Comparison of ENCODE assay signal across 4 worm cellular contexts in genomic region chrX:17456536-17457165, ce11.
TF ChIP-seq lines count a peak whose summit lies in the region.

mlc-2 (minus strand) TSS chrX:17456586.

TF ChIP-seq in whole organism, L2 larva, 48 proteins besides CTCF, POLR2A, EP300 and RAD21:
- TF ChIP-seq alr-1 (tag; optimal IDR thresholded peaks at IDR 0.05; lab: Kevin White, UChicago) (no peak), nhr-12 (tag; optimal IDR thresholded peaks at IDR 0.05; lab: Kevin White, UChicago) (no peak), snpc-4 (tag; optimal IDR thresholded peaks at IDR 0.05; lab: Kevin White, UChicago) (no peak), sma-9 (GFP tag; optimal IDR thresholded peaks at IDR 0.05; lab: Kevin White, UChicago) (peak; percentile 14), sma-9 (tag; optimal IDR thresholded peaks at IDR 0.05; lab: Kevin White, UChicago) (no peak), nhr-129 (tag; optimal IDR thresholded peaks at IDR 0.05; lab: Kevin White, UChicago) (peak; percentile 28), F13H6.1 (tag; optimal IDR thresholded peaks at IDR 0.05; lab: Kevin White, UChicago) (peak; percentile 84), zag-1 (tag; optimal IDR thresholded peaks at IDR 0.05; lab: Kevin White, UChicago) (no peak)

TF ChIP-seq in whole organism, L4 larva, 104 proteins besides CTCF, POLR2A, EP300 and RAD21:
- TF ChIP-seq daf-16 (GFP tag; optimal IDR thresholded peaks at IDR 0.05; lab: Kevin White, UChicago) (peak in 1 of 2 experiments; percentile 26), daf-16 (tag; optimal IDR thresholded peaks at IDR 0.05; lab: Kevin White, UChicago) (no peak), unc-62 (GFP tag; optimal IDR thresholded peaks at IDR 0.05 in 1 of 2; lab: Kevin White, UChicago) (peak in 1 of 2 experiments; percentile 9), unc-62 (tag; optimal IDR thresholded peaks at IDR 0.05; lab: Kevin White, UChicago) (no peak), nhr-28 (tag; optimal IDR thresholded peaks at IDR 0.05; lab: Kevin White, UChicago) (peak; percentile 42), lim-7 (GFP tag; IDR thresholded peaks at IDR 0.05; lab: Robert Waterston, UW) (0 out of 2 replicates have a peak, but pooled peaks have one; percentile 28), saeg-2 (GFP tag; IDR thresholded peaks at IDR 0.05; lab: Robert Waterston, UW) (no peak), madf-5 (GFP tag; IDR thresholded peaks at IDR 0.05; lab: Robert Waterston, UW) (no peak), lsy-2 (tag; optimal IDR thresholded peaks at IDR 0.05; lab: Kevin White, UChicago) (no peak), lin-1 (GFP tag; IDR thresholded peaks at IDR 0.05; lab: Robert Waterston, UW) (no peak), zip-2 (tag; optimal IDR thresholded peaks at IDR 0.05; lab: Kevin White, UChicago) (no peak), nhr-11 (tag; optimal IDR thresholded peaks at IDR 0.05; lab: Kevin White, UChicago) (peak; percentile 48), dpl-1 (GFP tag; optimal IDR thresholded peaks at IDR 0.05; lab: Kevin White, UChicago) (no peak), hlh-11 (tag; optimal IDR thresholded peaks at IDR 0.05; lab: Kevin White, UChicago) (peak; percentile 76), unc-39 (tag; optimal IDR thresholded peaks at IDR 0.05; lab: Kevin White, UChicago) (no peak), set-16 (GFP tag; IDR thresholded peaks at IDR 0.05; lab: Robert Waterston, UW) (peak; percentile 55)

TF ChIP-seq in whole organism, late embryonic, 69 proteins besides CTCF, POLR2A, EP300 and RAD21:
- TF ChIP-seq rnt-1 (tag; optimal IDR thresholded peaks at IDR 0.05; lab: Kevin White, UChicago): peak; percentile 78
- peak; percentile 33 for TF ChIP-seq sdc-2 (tag; optimal IDR thresholded peaks at IDR 0.05; lab: Kevin White, UChicago)
- peak; percentile 8 for TF ChIP-seq hlh-6 (tag; optimal IDR thresholded peaks at IDR 0.05; lab: Kevin White, UChicago)
- peak; percentile 39 for TF ChIP-seq tbx-2 (tag; optimal IDR thresholded peaks at IDR 0.05; lab: Kevin White, UChicago)
- peak; percentile 93 for TF ChIP-seq ceh-18 (tag; optimal IDR thresholded peaks at IDR 0.05; lab: Kevin White, UChicago)
- TF ChIP-seq unc-55 (GFP tag; optimal IDR thresholded peaks at IDR 0.05; lab: Kevin White, UChicago): peak; percentile 31
- TF ChIP-seq C08G9.2 (tag; optimal IDR thresholded peaks at IDR 0.05; lab: Kevin White, UChicago): no peak
- peak; percentile 72 for TF ChIP-seq ceh-34 (tag; optimal IDR thresholded peaks at IDR 0.05; lab: Kevin White, UChicago)
- 0 out of 2 replicates have a peak, but pooled peaks have one; percentile 16 for TF ChIP-seq unc-3 (GFP tag; conservative IDR thresholded peaks at IDR 0.05; lab: Robert Waterston, UW)
- TF ChIP-seq unc-3 (tag; optimal IDR thresholded peaks at IDR 0.05; lab: Kevin White, UChicago): no peak
- no peak for TF ChIP-seq ceh-48 (tag; optimal IDR thresholded peaks at IDR 0.05; lab: Kevin White, UChicago)
- peak; percentile 24 for TF ChIP-seq pat-9 (tag; optimal IDR thresholded peaks at IDR 0.05; lab: Kevin White, UChicago)
- no peak for TF ChIP-seq che-1 (tag; optimal IDR thresholded peaks at IDR 0.05; lab: Kevin White, UChicago)
- peak; percentile 19 for TF ChIP-seq ref-2 (tag; optimal IDR thresholded peaks at IDR 0.05; lab: Kevin White, UChicago)
- TF ChIP-seq syd-9 (tag; optimal IDR thresholded peaks at IDR 0.05; lab: Kevin White, UChicago): peak; percentile 58

TF ChIP-seq in whole organism, mixed stage, embryonic, 35 proteins besides CTCF, POLR2A, EP300 and RAD21:
- no peak for TF ChIP-seq mab-5 (tag; optimal IDR thresholded peaks at IDR 0.05; lab: Kevin White, UChicago)
- TF ChIP-seq unc-120 (tag; optimal IDR thresholded peaks at IDR 0.05; lab: Kevin White, UChicago; ENCODE audit: poor library complexity, severe bottlenecking): peak; percentile 97
- TF ChIP-seq M03D4.4 (tag; optimal IDR thresholded peaks at IDR 0.05; lab: Kevin White, UChicago): peak; percentile 51
- TF ChIP-seq unc-62 (GFP tag; optimal IDR thresholded peaks at IDR 0.05; lab: Kevin White, UChicago): peak; percentile 37
- no peak for TF ChIP-seq sptf-1 (tag; optimal IDR thresholded peaks at IDR 0.05; lab: Kevin White, UChicago)
- peak; percentile 72 for TF ChIP-seq hlh-1 (tag; optimal IDR thresholded peaks at IDR 0.05; lab: Kevin White, UChicago)
- TF ChIP-seq ceh-39 (tag; optimal IDR thresholded peaks at IDR 0.05; lab: Kevin White, UChicago): no peak
